Worm (Caenorhabditis elegans) whole organism, early embryonic: ENCODE data around the gene dhhc-13.

Experiments used
- B0310.2 ChIP-seq: sonication (generic microtip); optimal IDR thresholded peaks from 2 replicates; lab custom pipeline; 2016; ENCODE audit warnings: mild to moderate bottlenecking, missing genetic modification characterization, missing compliant biosample characterization
- F13C5.2 ChIP-seq: sonication (generic microtip); optimal IDR thresholded peaks from 2 replicates; lab custom pipeline; 2017; ENCODE audit warnings: mild to moderate bottlenecking, missing genetic modification characterization, inconsistent platforms, missing compliant biosample characterization
- aly-1 ChIP-seq: sonication (generic microtip); optimal IDR thresholded peaks from 2 replicates; lab custom pipeline; 2016; ENCODE audit warnings: missing genetic modification characterization, missing compliant biosample characterization
- ama-1 ChIP-seq: fragments of 150-350 bp; optimal IDR thresholded peaks from 2 replicates; lab custom pipeline; 2014
- ceh-13 ChIP-seq: fragments of 200-800 bp; sonication (Bioruptor generic); optimal IDR thresholded peaks from 2 replicates; lab custom pipeline; 2018; ENCODE audit warnings: mild to moderate bottlenecking, missing genetic modification characterization, missing compliant biosample characterization
- ceh-36 ChIP-seq: sonication (generic microtip); optimal IDR thresholded peaks from 2 replicates; lab custom pipeline; 2016; ENCODE audit warnings: missing genetic modification characterization, inconsistent platforms, missing compliant biosample characterization
- ets-7 ChIP-seq: sonication (generic microtip); optimal IDR thresholded peaks from 2 replicates; lab custom pipeline; 2016; ENCODE audit warnings: missing genotype, missing genetic modification characterization, missing compliant biosample characterization
- flt-1 ChIP-seq: fragments of 200-800 bp; sonication (Bioruptor generic); IDR thresholded peaks from 2 replicates; pipeline ENCODE4 v1.3.6; 2022; ENCODE audit warnings: missing genetic modification characterization, missing compliant biosample characterization
- hmbx-1 ChIP-seq: sonication (generic microtip); optimal IDR thresholded peaks from 2 replicates; lab custom pipeline; 2016; ENCODE audit warnings: mild to moderate bottlenecking, missing genetic modification characterization, missing compliant biosample characterization
- hmg-4 ChIP-seq: fragments of 200-800 bp; sonication (Bioruptor generic); optimal IDR thresholded peaks from 2 replicates; lab custom pipeline; 2018; ENCODE audit warnings: mild to moderate bottlenecking, missing genetic modification characterization, missing compliant biosample characterization
- hnd-1 ChIP-seq: sonication (generic microtip); optimal IDR thresholded peaks from 2 replicates; lab custom pipeline; 2016; ENCODE audit warnings: missing genetic modification characterization, missing compliant biosample characterization
- pes-1 ChIP-seq: fragments of 200-800 bp; sonication (Bioruptor generic); IDR thresholded peaks from 2 replicates; pipeline ENCODE4 v1.3.6; 2022; ENCODE audit warnings: missing genetic modification reagents, missing genetic modification characterization, missing compliant biosample characterization
- scrt-1 ChIP-seq: fragments of 200-800 bp; sonication (Bioruptor generic); IDR thresholded peaks from 2 replicates; pipeline ENCODE4 v1.3.6; 2022; ENCODE audit warnings: missing genetic modification characterization, missing compliant biosample characterization
- sea-1 ChIP-seq: fragments of 200-800 bp; sonication (Bioruptor generic); conservative IDR thresholded peaks from 2 replicates; pipeline ENCODE4 v1.3.6; 2022; ENCODE audit warnings: missing genetic modification characterization, missing compliant biosample characterization
- tbx-11 ChIP-seq: fragments of 200-800 bp; sonication (Bioruptor generic); IDR thresholded peaks from 2 replicates; pipeline ENCODE4 v1.3.6; 2022; ENCODE audit warnings: missing genetic modification characterization, missing compliant biosample characterization
- tbx-37 ChIP-seq: fragments of 200-800 bp; sonication (Bioruptor generic); conservative IDR thresholded peaks from 2 replicates; pipeline ENCODE4 v1.3.6; 2022; ENCODE audit warnings: missing genetic modification reagents, missing genetic modification characterization, missing compliant biosample characterization
- tra-4 ChIP-seq: sonication (generic microtip); optimal IDR thresholded peaks from 2 replicates; lab custom pipeline; 2017; ENCODE audit warnings: missing genetic modification characterization, missing compliant biosample characterization

Gene dhhc-13

DNA sequence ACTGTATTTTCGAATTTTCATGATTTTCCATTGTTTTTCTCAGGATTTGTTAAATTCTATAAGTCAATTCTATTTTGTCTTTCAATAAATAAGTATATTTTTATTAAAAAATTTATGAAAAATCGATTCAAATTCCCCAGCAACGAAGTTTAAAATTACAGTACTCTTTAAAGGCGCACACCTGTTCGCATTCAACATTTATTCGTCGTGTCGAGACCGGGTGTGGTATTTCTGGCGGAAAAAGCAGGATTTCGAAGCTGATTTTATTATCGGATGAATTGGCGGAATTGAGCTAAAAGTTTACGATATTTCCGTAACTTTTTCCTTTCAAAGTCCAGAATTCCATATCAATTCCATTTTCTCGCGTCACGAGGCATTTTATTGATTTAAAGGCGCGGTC, 28.3 kb downstream of the dhhc-13 start:
- no peak for TF ChIP-seq scrt-1 (GFP tag; lab: Robert Waterston, UW)

ce11 chrIV:5946602-5947444, 29.7 kb downstream of the dhhc-13 start, which contains the start of gene inx-7:
TSS of gene inx-7 (minus strand) at chrIV:5946638.
- no peak for TF ChIP-seq hmbx-1 (tag; lab: Kevin White, UChicago)
- TF ChIP-seq ama-1 (lab: Kevin White, UChicago): no peak
- TF ChIP-seq tbx-11 (GFP tag; lab: Robert Waterston, UW): no peak
- TF ChIP-seq pes-1 (GFP tag; lab: Robert Waterston, UW): no peak
- no peak for TF ChIP-seq flt-1 (GFP tag; lab: Robert Waterston, UW)
- no peak for TF ChIP-seq ceh-13 (GFP tag; lab: Kevin White, UChicago)
- TF ChIP-seq tbx-37: no peak
- no peak for TF ChIP-seq ceh-36 (tag; lab: Kevin White, UChicago)

DNA sequence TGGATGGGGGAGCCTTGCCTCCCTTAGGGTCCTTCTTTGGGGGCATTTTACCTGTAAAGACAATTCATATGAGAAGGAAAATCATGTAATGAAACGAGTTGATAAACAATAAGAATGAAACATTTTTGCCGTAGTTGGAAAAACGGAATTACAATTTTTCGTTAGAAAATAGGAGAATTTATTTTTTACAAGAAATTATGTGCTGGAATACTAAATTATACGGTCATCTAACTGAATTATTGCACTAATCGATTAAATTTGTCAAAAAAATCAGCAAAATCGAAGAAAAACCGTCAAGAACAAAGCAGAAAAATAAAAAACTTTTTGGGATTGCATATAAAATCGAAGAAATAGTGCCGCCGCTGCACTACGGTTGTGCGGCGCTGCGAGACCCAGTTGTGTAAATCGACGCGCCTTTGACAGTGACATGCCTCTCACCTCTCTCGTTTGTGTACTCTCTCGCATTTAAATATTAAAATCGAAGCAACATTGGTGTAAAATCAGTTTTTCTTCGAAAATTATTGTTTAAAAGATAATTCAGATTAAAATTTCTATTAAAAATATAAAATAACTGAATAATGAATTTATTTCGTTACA, 30.5 kb downstream of the dhhc-13 start, which contains the start of gene rps-25:
Gene rps-25 (minus strand): TSS at position 51 of the 597 bp plus-strand sequence.
- TF ChIP-seq tbx-11 (GFP tag; lab: Robert Waterston, UW) (no peak), tra-4 (no peak), tbx-37 (no peak), sea-1 (no peak), ets-7 (tag; lab: Kevin White, UChicago) (no peak)

- TF ChIP-seq ceh-36 (tag; lab: Kevin White, UChicago) (no peak), tra-4 (no peak), sea-1 (no peak)
Measured at ce11 chrIV:5948712-5949111, 31.6 kb downstream of the dhhc-13 start.

- TF ChIP-seq F13C5.2 (tag; lab: Kevin White, UChicago) (no peak), ceh-13 (GFP tag; lab: Kevin White, UChicago) (no peak), ama-1 (lab: Kevin White, UChicago) (no peak), pes-1 (GFP tag; lab: Robert Waterston, UW) (no peak), hnd-1 (no peak), B0310.2 (tag; lab: Kevin White, UChicago) (no peak), ets-7 (tag; lab: Kevin White, UChicago) (no peak), hmbx-1 (tag; lab: Kevin White, UChicago) (no peak), flt-1 (GFP tag; lab: Robert Waterston, UW) (no peak), tra-4 (no peak), tbx-37 (no peak), aly-1 (tag; lab: Kevin White, UChicago) (no peak), tbx-11 (GFP tag; lab: Robert Waterston, UW) (no peak)
Measured at ce11 chrIV:5949964-5950363, 32.8 kb downstream of the dhhc-13 start.

- TF ChIP-seq F13C5.2 (tag; lab: Kevin White, UChicago) (no peak), tbx-37 (no peak), sea-1 (no peak), B0310.2 (tag; lab: Kevin White, UChicago) (no peak), aly-1 (tag; lab: Kevin White, UChicago) (no peak), hmg-4 (GFP tag; lab: Kevin White, UChicago) (no peak), pes-1 (GFP tag; lab: Robert Waterston, UW) (no peak), ceh-13 (GFP tag; lab: Kevin White, UChicago) (no peak), hnd-1 (no peak), ceh-36 (tag; lab: Kevin White, UChicago) (no peak), scrt-1 (GFP tag; lab: Robert Waterston, UW) (no peak), tra-4 (no peak), ama-1 (lab: Kevin White, UChicago) (no peak), tbx-11 (GFP tag; lab: Robert Waterston, UW) (no peak), ets-7 (tag; lab: Kevin White, UChicago) (no peak)
Measured at ce11 chrIV:5952966-5953365, 35.8 kb downstream of the dhhc-13 start.

ce11 chrIV:5954743-5955142, 37.6 kb downstream of the dhhc-13 start:
- TF ChIP-seq B0310.2 (tag; lab: Kevin White, UChicago): no peak
- no peak for TF ChIP-seq pes-1 (GFP tag; lab: Robert Waterston, UW)
- no peak for TF ChIP-seq hmg-4 (GFP tag; lab: Kevin White, UChicago)
- TF ChIP-seq ceh-13 (GFP tag; lab: Kevin White, UChicago): no peak

DNA sequence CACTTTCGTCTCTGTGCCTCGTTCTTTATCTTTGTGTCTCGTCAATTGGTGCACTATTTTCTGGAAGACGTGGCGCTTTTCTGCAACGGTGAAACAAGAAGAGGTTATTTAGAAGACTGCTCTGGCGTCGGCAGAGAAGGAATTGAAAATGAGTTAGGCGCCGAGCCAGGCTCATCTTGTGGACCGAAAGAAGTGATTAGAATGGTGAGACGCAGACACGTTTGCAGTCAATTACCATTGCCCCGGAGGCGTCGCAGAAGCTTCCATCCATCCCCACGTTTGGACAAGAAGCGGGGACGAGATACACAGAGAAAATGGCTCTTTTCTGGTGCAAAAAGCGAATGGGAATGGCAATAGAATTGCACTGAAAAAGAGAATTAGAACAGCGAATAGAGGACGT, 42.8 kb downstream of the dhhc-13 start:
- no peak for TF ChIP-seq scrt-1 (GFP tag; lab: Robert Waterston, UW)
- TF ChIP-seq hnd-1: no peak
- no peak for TF ChIP-seq aly-1 (tag; lab: Kevin White, UChicago)
- TF ChIP-seq ets-7 (tag; lab: Kevin White, UChicago): no peak
- no peak for TF ChIP-seq F13C5.2 (tag; lab: Kevin White, UChicago)
- no peak for TF ChIP-seq pes-1 (GFP tag; lab: Robert Waterston, UW)
- TF ChIP-seq tra-4: no peak
- TF ChIP-seq ama-1 (lab: Kevin White, UChicago): no peak
- TF ChIP-seq sea-1: no peak
- no peak for TF ChIP-seq ceh-13 (GFP tag; lab: Kevin White, UChicago)
- no peak for TF ChIP-seq flt-1 (GFP tag; lab: Robert Waterston, UW)
- TF ChIP-seq tbx-11 (GFP tag; lab: Robert Waterston, UW): no peak
- no peak for TF ChIP-seq ceh-36 (tag; lab: Kevin White, UChicago)
